Worm (Caenorhabditis elegans) whole organism, midembryonic: ENCODE data around the gene Y59E9AL.8.
"Not testable (repeated sequence)": the region's sequence is repeated elsewhere in the genome, so short reads cannot be mapped to it uniquely, and the experiment has no call there.

ENCODE experiments used
- T22C8.4 ChIP-seq: fragments of 200-800 bp; sonication (Bioruptor generic); IDR thresholded peaks from 2 replicates; pipeline ENCODE4 v1.3.6; 2022; ENCODE audit warnings: missing genetic modification characterization, missing compliant biosample characterization
- cog-1 ChIP-seq: sonication (generic microtip); optimal IDR thresholded peaks from 2 replicates; lab custom pipeline; 2016; ENCODE audit warnings: missing genetic modification characterization, missing compliant biosample characterization
- flt-1 ChIP-seq: fragments of 200-800 bp; sonication (Bioruptor generic); IDR thresholded peaks from 2 replicates; pipeline ENCODE4 v1.3.6; 2022; ENCODE audit warnings: missing genetic modification characterization, missing compliant biosample characterization
- klf-2 ChIP-seq: fragments of 200-800 bp; sonication (Bioruptor generic); conservative IDR thresholded peaks from 2 replicates; pipeline ENCODE4 v1.3.6; 2022; ENCODE audit warnings: missing genetic modification reagents, missing genetic modification characterization, missing compliant biosample characterization
- med-1 ChIP-seq: sonication (generic microtip); optimal IDR thresholded peaks from 2 replicates; lab custom pipeline; 2017; ENCODE audit warnings: missing genetic modification characterization, mild to moderate bottlenecking, missing compliant biosample characterization, antibody characterized with exemption, missing genetic modification reagents; ENCODE audit not compliant: insufficient read depth
- ref-1 ChIP-seq: fragments of 200-800 bp; sonication (Bioruptor generic); conservative IDR thresholded peaks from 2 replicates; pipeline ENCODE4 v1.3.6; 2022; ENCODE audit warnings: missing genetic modification reagents, missing genetic modification characterization, missing compliant biosample characterization
- tab-1 ChIP-seq: fragments of 200-800 bp; sonication (Bioruptor generic); IDR thresholded peaks from 2 replicates; pipeline ENCODE4 v1.3.6; 2022; ENCODE audit warnings: missing genetic modification characterization, missing compliant biosample characterization
- ztf-23 ChIP-seq: fragments of 200-800 bp; sonication (Bioruptor generic); IDR thresholded peaks from 2 replicates; pipeline ENCODE4 v1.3.6; 2022; ENCODE audit warnings: missing genetic modification reagents, missing genetic modification characterization, missing compliant biosample characterization
- ztf-29 ChIP-seq: fragments of 200-800 bp; sonication (Bioruptor generic); IDR thresholded peaks from 2 replicates; pipeline ENCODE4 v1.3.6; 2022; ENCODE audit warnings: missing genetic modification reagents, missing genetic modification characterization, missing compliant biosample characterization

Y59E9AL.8 gene

DNA sequence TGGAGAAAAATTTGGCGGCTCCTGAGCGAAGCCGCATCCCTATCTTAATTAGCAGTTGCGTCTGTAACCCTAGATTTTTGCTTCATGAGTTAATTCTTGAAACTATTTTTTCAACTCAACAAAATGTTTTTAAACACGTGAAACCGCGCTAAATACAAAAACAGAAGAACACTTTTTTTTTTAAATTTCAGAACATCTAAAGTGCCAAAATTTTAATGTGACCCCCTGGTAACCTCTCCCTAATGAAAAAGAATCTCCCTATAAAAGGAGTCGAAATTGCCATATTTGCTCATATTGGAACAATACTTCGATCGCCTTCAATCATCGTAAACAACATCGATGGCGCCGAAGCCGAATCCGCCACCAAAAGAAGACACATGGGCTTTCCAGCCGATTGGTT, 2.4 kb upstream of the Y59E9AL.8 start, which contains the start of gene nsph-4.1:
TSS of gene nsph-4.1 (plus strand) at position 301 of the 400 bp plus-strand sequence.
- TF ChIP-seq flt-1 (GFP tag; lab: Robert Waterston, UW); tab-1; klf-2 (GFP tag; lab: Robert Waterston, UW): not testable (repeated sequence)

ce11 chrIV:5225277-5225822, 1.2 kb upstream of the Y59E9AL.8 start, which contains the start of gene cylc-1:
Gene cylc-1 (minus strand): TSS chrIV:5225772.
- TF ChIP-seq ref-1; cog-1 (tag; lab: Kevin White, UChicago); ztf-29 (GFP tag; lab: Robert Waterston, UW): not testable (repeated sequence)

DNA sequence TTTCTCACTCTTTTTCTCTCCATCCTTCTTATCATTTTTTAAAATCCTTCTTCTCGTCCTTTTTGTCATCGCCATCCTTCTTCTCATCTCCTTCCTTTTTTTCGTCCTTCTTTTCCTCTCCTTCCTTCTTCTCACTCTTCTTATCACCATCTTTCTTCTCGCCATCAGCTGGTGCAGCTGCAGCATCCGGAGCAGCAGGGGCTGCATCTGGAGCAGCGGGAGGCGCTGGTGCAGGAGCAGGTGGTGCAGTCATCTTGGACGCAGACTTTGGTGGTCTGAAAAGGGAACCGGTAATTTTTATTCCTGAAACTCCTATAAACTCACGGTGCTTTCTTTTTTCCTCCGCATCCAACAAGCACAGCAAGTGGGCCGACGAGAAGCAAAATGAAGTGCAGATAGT, 2.4 kb downstream of the Y59E9AL.8 start:
- TF ChIP-seq T22C8.4 (GFP tag; lab: Robert Waterston, UW) (no peak), klf-2 (GFP tag; lab: Robert Waterston, UW) (no peak), flt-1 (GFP tag; lab: Robert Waterston, UW) (no peak), tab-1 (no peak), med-1 (GFP tag; lab: Kevin White, UChicago) (no peak), ztf-29 (GFP tag; lab: Robert Waterston, UW) (no peak), ztf-23 (GFP tag; lab: Robert Waterston, UW) (no peak), ref-1 (no peak), cog-1 (tag; lab: Kevin White, UChicago) (no peak)

DNA sequence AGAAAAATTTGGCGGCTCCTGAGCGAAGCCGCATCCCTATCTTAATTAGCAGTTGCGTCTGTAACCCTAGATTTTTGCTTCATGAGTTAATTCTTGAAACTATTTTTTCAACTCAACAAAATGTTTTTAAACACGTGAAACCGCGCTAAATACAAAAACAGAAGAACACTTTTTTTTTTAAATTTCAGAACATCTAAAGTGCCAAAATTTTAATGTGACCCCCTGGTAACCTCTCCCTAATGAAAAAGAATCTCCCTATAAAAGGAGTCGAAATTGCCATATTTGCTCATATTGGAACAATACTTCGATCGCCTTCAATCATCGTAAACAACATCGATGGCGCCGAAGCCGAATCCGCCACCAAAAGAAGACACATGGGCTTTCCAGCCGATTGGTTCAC, 5.6 kb downstream of the Y59E9AL.8 start, which contains the start of gene nsph-4.2:
TSS of gene nsph-4.2 (plus strand) at position 301 of the 400 bp plus-strand sequence.
- TF ChIP-seq klf-2 (GFP tag; lab: Robert Waterston, UW); ztf-29 (GFP tag; lab: Robert Waterston, UW); ref-1: not testable (repeated sequence)

DNA sequence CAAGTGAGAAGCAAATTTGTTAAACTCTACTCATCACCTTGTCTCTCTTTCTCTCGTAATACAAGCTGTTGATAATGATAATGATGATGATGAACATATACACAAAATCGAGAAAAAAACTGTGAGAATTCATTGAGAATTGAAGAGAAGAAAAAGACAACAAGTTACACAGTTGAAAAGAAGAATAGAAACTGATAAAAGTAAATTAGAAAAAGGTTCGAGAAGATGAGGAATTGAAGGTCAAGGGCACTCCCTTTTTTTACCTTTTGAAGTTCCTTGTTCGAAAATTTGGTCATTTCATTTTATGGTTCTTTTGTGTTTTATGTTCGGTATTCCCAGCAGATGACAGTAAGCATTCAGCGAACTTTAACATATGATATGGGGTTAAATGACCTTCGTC, 7.8 kb downstream of the Y59E9AL.8 start:
- no peak for TF ChIP-seq T22C8.4 (GFP tag; lab: Robert Waterston, UW)
- no peak for TF ChIP-seq ref-1
- no peak for TF ChIP-seq flt-1 (GFP tag; lab: Robert Waterston, UW)
- no peak for TF ChIP-seq med-1 (GFP tag; lab: Kevin White, UChicago)
- TF ChIP-seq klf-2 (GFP tag; lab: Robert Waterston, UW): no peak
- TF ChIP-seq tab-1: no peak

DNA sequence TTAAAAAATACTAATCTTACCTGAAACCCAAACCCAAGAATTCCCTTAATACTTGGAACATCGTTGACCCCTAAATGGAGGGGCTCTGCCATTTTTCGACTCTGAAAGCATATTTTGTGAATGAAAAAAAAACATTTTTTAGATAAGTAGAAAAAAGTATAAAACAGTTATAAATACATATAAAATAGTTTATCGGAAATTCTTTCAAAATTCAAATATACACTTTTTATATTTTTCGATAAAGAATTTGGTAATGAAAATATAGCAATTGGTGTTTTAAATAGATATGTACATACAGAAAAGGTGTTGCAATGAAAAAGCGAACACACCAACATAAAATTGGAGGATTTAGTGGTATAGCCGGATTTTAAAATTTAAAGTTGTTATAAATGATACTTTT, 9.0 kb downstream of the Y59E9AL.8 start, which contains the start of gene Y59E9AL.4:
TSS of gene Y59E9AL.4 (minus strand) at position 101 of the 400 bp plus-strand sequence.
- TF ChIP-seq T22C8.4 (GFP tag; lab: Robert Waterston, UW) (no peak), ztf-23 (GFP tag; lab: Robert Waterston, UW) (no peak)

DNA sequence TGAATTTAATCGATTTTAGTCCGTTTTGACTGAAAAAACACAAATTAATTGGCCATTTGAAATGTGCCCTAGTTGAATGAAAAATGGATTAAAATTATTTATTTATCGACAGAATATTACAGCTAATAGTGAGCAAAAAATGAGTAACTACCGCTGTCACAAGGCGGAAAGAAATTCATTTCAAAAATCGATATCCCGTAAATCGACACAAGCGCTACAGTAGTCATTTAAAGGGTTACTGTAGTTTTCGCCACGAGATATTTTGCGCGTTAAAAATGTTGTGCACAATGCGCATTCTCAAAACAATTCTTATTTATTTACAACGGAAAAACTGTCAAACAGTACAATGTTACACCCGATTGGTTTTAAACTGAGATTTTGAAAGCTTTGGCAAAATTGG, 13.5 kb downstream of the Y59E9AL.8 start:
- TF ChIP-seq ztf-29 (GFP tag; lab: Robert Waterston, UW): no peak
- TF ChIP-seq T22C8.4 (GFP tag; lab: Robert Waterston, UW): no peak
- TF ChIP-seq tab-1: no peak
- TF ChIP-seq klf-2 (GFP tag; lab: Robert Waterston, UW): no peak
- no peak for TF ChIP-seq ref-1
- TF ChIP-seq flt-1 (GFP tag; lab: Robert Waterston, UW): no peak
- TF ChIP-seq med-1 (GFP tag; lab: Kevin White, UChicago): no peak
- no peak for TF ChIP-seq ztf-23 (GFP tag; lab: Robert Waterston, UW)
- TF ChIP-seq cog-1 (tag; lab: Kevin White, UChicago): no peak

DNA sequence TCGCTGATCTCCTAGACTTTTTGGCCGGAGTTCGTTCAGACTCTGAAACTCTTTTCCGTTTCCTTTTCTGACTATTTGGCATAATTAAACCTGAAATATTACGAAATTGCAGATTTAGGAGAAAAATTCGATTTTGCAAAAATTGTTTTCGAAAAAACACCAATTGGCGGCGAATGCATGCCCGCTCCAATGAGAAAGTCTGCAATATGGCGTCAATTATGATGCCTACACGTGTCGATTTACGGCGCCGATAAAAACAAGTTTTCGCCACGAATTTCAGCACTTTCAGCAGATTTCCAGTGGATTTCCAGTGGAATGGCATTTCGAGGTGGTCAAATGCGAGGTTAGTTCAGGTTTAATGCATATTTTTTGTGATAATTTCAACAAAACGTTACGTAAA, 14.7 kb downstream of the Y59E9AL.8 start, which contains the start of the genes Y59E9AL.36 and nbet-1:
TSS of gene Y59E9AL.36 (minus strand) at position 92 of the 400 bp plus-strand sequence.
TSS of gene nbet-1 (plus strand) at position 112 of the 400 bp plus-strand sequence.
- TF ChIP-seq cog-1 (tag; lab: Kevin White, UChicago) (peak; percentile 39), T22C8.4 (GFP tag; lab: Robert Waterston, UW) (no peak), ref-1 (no peak)

DNA sequence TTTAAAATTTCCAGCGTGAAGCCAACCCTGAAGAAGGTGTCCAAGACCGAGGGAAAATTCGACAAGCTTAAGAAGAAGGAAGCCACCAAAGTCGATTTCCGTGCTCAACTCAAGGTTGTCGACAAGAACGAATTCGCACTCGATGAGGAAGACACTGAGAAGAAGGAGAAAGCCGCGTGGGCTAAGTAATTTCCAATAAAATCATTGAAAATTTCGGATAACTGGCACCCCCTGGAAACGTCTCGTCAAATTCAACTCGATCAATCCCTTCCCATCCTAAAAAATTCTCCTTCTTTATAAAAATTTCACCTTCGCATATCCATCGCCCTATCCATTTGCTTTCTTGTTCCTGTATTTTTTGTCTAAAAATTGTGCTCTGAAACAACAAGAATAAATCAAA, 17.4 kb downstream of the Y59E9AL.8 start:
- no peak for TF ChIP-seq med-1 (GFP tag; lab: Kevin White, UChicago)
- no peak for TF ChIP-seq ref-1
- no peak for TF ChIP-seq flt-1 (GFP tag; lab: Robert Waterston, UW)
- no peak for TF ChIP-seq cog-1 (tag; lab: Kevin White, UChicago)
- TF ChIP-seq ztf-23 (GFP tag; lab: Robert Waterston, UW): no peak

ce11 chrIV:5204573-5204972, 19.6 kb downstream of the Y59E9AL.8 start, which contains the start of gene tni-4:
Gene tni-4 (plus strand): TSS chrIV:5204591.
- TF ChIP-seq klf-2 (GFP tag; lab: Robert Waterston, UW): no peak
- TF ChIP-seq cog-1 (tag; lab: Kevin White, UChicago): no peak
- TF ChIP-seq ztf-29 (GFP tag; lab: Robert Waterston, UW): no peak
- TF ChIP-seq ref-1: no peak
- TF ChIP-seq T22C8.4 (GFP tag; lab: Robert Waterston, UW): no peak
- no peak for TF ChIP-seq med-1 (GFP tag; lab: Kevin White, UChicago)
- no peak for TF ChIP-seq tab-1

ce11 chrIV:5202575-5202974, 21.6 kb downstream of the Y59E9AL.8 start:
- TF ChIP-seq flt-1 (GFP tag; lab: Robert Waterston, UW): no peak
- no peak for TF ChIP-seq cog-1 (tag; lab: Kevin White, UChicago)
